Worm (Caenorhabditis elegans): ENCODE results near the gene ins-7.

DNA sequence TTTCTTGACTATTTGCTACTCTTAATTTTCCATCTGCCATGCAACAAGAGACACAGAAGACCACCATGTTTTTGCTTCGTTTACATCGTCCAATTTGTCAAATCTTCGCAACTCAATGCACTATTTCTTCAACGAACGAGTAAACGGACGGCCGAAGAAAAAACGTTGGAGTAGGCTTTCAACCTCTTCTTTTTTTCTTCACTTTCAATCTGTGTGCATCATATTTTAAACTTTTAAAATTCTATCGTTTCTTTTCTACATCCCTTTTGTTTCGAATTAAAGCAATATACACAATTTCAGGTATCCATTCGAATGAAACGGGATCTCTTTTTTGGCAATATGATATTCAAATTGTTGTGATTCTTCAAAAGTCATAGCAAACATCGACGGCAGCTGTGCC, 24.9 kb downstream of the ins-7 start, which contains the start of gene acc-1:
- TF ChIP-seq K12H6.12 (tag; optimal IDR thresholded peaks at IDR 0.05) (no peak), sptf-2 (GFP tag; optimal IDR thresholded peaks at IDR 0.05) (no peak), egrh-3 (GFP tag; IDR thresholded peaks at IDR 0.05) (no peak), unc-130 (GFP tag; optimal IDR thresholded peaks at IDR 0.05) (no peak), K11D2.4 (GFP tag; IDR thresholded peaks at IDR 0.05) (no peak), snpc-4 (GFP tag; optimal IDR thresholded peaks at IDR 0.05) (no peak), snpc-4 (tag; optimal IDR thresholded peaks at IDR 0.05) (no peak)

All from whole organism, young adult.